Worm (Caenorhabditis elegans): ENCODE measurements around the gene twk-22.

Gene twk-22

ce11 chrX:16285151-16285550, 21.1 kb upstream of the twk-22 start:
- TF ChIP-seq lin-35 (GFP tag; optimal IDR thresholded peaks at IDR 0.05) (peak in 1 of 2 experiments; percentile 16), nhr-20 (tag; optimal IDR thresholded peaks at IDR 0.05) (peak; percentile 4), nhr-85 (tag) (peak; percentile 6), nhr-47 (tag; optimal IDR thresholded peaks at IDR 0.05) (peak; percentile 35), nhr-90 (tag; optimal IDR thresholded peaks at IDR 0.05; ENCODE audit: poor library complexity) (peak; percentile 31), nhr-71 (tag; optimal IDR thresholded peaks at IDR 0.05) (peak; percentile 8), nhr-19 (GFP tag; conservative IDR thresholded peaks at IDR 0.05) (0 out of 2 replicates have a peak, but pooled peaks have one; percentile 13), nhr-28 (tag; optimal IDR thresholded peaks at IDR 0.05) (no peak), swsn-7 (tag; optimal IDR thresholded peaks at IDR 0.05) (no peak), snu-23 (GFP tag; optimal IDR thresholded peaks at IDR 0.05) (peak; percentile 49), sox-4 (tag; optimal IDR thresholded peaks at IDR 0.05) (no peak)

- peak; percentile 91 for TF ChIP-seq snpc-4 (tag; optimal IDR thresholded peaks at IDR 0.05)
- no peak for TF ChIP-seq nhr-71 (tag; optimal IDR thresholded peaks at IDR 0.05)
- TF ChIP-seq aly-2 (tag; optimal IDR thresholded peaks at IDR 0.05), result no peak
- no peak for TF ChIP-seq grh-1 (GFP tag; IDR thresholded peaks at IDR 0.05)
Measured at ce11 chrX:16289635-16290034, 16.6 kb upstream of the twk-22 start.

DNA sequence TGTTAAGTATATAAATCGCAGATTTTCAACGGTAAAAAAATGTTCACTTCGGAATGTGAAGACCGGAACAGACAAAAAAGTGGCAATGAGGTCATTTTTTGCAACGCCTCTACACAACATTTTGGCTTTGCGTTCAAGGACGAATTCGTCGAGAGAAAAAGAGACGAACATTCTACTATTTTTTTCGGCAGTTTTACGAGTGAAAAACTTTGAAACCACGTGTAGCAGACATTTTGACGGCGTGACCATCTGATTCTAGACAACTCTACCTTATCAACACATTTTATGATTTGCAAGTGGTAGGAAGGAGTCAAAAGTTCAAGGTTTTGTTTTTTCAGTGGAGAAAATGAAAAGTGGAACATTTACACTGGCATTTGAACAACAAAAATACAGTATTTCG, 15.7 kb upstream of the twk-22 start:
- TF ChIP-seq blmp-1 (tag; optimal IDR thresholded peaks at IDR 0.05) (peak; percentile 22), aly-2 (tag; optimal IDR thresholded peaks at IDR 0.05) (no peak), snpc-4 (tag; optimal IDR thresholded peaks at IDR 0.05) (peak; percentile 14), lin-35 (GFP tag; optimal IDR thresholded peaks at IDR 0.05) (peak in 1 of 2 experiments; percentile 22), nhr-28 (tag; optimal IDR thresholded peaks at IDR 0.05) (no peak), nhr-71 (tag; optimal IDR thresholded peaks at IDR 0.05) (peak; percentile 22), lin-15B (tag; optimal IDR thresholded peaks at IDR 0.05) (no peak), ceh-82 (tag; optimal IDR thresholded peaks at IDR 0.05) (no peak), lin-14 (GFP tag; optimal IDR thresholded peaks at IDR 0.05) (peak; percentile 68), mdl-1 (tag; optimal IDR thresholded peaks at IDR 0.05) (peak in 1 of 2 experiments; percentile 52), nhr-20 (tag; optimal IDR thresholded peaks at IDR 0.05) (peak; percentile 58), snu-23 (GFP tag; optimal IDR thresholded peaks at IDR 0.05) (peak; percentile 15), nhr-85 (tag) (peak; percentile 78), unc-86 (tag; optimal IDR thresholded peaks at IDR 0.05) (no peak), elt-3 (tag; optimal IDR thresholded peaks at IDR 0.05) (peak in 4 of 6 experiments; percentile 13 to 55 (median 30))

ce11 chrX:16292933-16293332, 13.3 kb upstream of the twk-22 start, which contains the start of gene F52E10.4:
Gene F52E10.4 (minus strand): TSS chrX:16293033.
- no peak for TF ChIP-seq ces-1 (GFP tag; optimal IDR thresholded peaks at IDR 0.05)

- TF ChIP-seq nhr-237 (tag; optimal IDR thresholded peaks at IDR 0.05), result no peak
- TF ChIP-seq lin-14 (GFP tag; optimal IDR thresholded peaks at IDR 0.05), result peak; percentile 37
- no peak for TF ChIP-seq efl-1 (optimal IDR thresholded peaks at IDR 0.05)
- TF ChIP-seq efl-1 (GFP tag; optimal IDR thresholded peaks at IDR 0.05 in 1 of 2), result peak in 1 of 2 experiments; percentile 60
Measured at ce11 chrX:16297123-16297522, 9.1 kb upstream of the twk-22 start.

- no peak for TF ChIP-seq C04F5.9 (tag; optimal IDR thresholded peaks at IDR 0.05)
- TF ChIP-seq nhr-71 (tag; optimal IDR thresholded peaks at IDR 0.05), result peak; percentile 78
- peak; percentile 49 for TF ChIP-seq C16A3.4 (tag; optimal IDR thresholded peaks at IDR 0.05)
- TF ChIP-seq lsy-2 (tag; optimal IDR thresholded peaks at IDR 0.05), result peak; percentile 49 to 53
- TF ChIP-seq lin-35 (GFP tag; optimal IDR thresholded peaks at IDR 0.05), result peak in 1 of 2 experiments; percentile 56
- TF ChIP-seq nhr-85 (tag), result peak; percentile 76
- TF ChIP-seq irx-1 (tag; optimal IDR thresholded peaks at IDR 0.05), result peak; percentile 65
- no peak for TF ChIP-seq ets-5 (GFP tag; IDR thresholded peaks at IDR 0.05)
- TF ChIP-seq lir-3 (tag; optimal IDR thresholded peaks at IDR 0.05; ENCODE audit: poor library complexity), result peak; percentile 48
- peak; percentile 72 for TF ChIP-seq swsn-7 (tag; optimal IDR thresholded peaks at IDR 0.05)
- peak; percentile 20 for TF ChIP-seq F16B12.6 (tag; optimal IDR thresholded peaks at IDR 0.05)
- TF ChIP-seq efl-1 (optimal IDR thresholded peaks at IDR 0.05), result peak; percentile 19 to 23
- peak; percentile 2 to 76 for TF ChIP-seq efl-1 (GFP tag; optimal IDR thresholded peaks at IDR 0.05 in 1 of 2)
- TF ChIP-seq nhr-11 (tag; optimal IDR thresholded peaks at IDR 0.05), result no peak
- TF ChIP-seq nhr-90 (tag; optimal IDR thresholded peaks at IDR 0.05; ENCODE audit: poor library complexity), result peak; percentile 59
- TF ChIP-seq ztf-4 (tag; optimal IDR thresholded peaks at IDR 0.05), result no peak
- TF ChIP-seq dpl-1 (GFP tag; optimal IDR thresholded peaks at IDR 0.05), result peak in 1 of 3 experiments; percentile 6
- TF ChIP-seq ceh-82 (tag; optimal IDR thresholded peaks at IDR 0.05), result peak; percentile 44 to 70 (median 63)
- TF ChIP-seq vab-15 (tag; optimal IDR thresholded peaks at IDR 0.05), result no peak
- no peak for TF ChIP-seq egl-27 (tag; optimal IDR thresholded peaks at IDR 0.05)
- TF ChIP-seq ceh-8 (GFP tag; optimal IDR thresholded peaks at IDR 0.05), result no peak
- TF ChIP-seq ceh-90 (tag; optimal IDR thresholded peaks at IDR 0.05), result no peak
- peak; percentile 69 for TF ChIP-seq nhr-19 (GFP tag; conservative IDR thresholded peaks at IDR 0.05)
- peak; percentile 51 for TF ChIP-seq grh-1 (GFP tag; IDR thresholded peaks at IDR 0.05)
- TF ChIP-seq xbp-1 (tag; optimal IDR thresholded peaks at IDR 0.05), result peak; percentile 48
Measured at ce11 chrX:16298173-16298572, 8.1 kb upstream of the twk-22 start.

All from whole organism, L1 larva.